Worm (Caenorhabditis elegans) whole organism, young adult: ENCODE measurements around the gene T09B9.3.

ENCODE experiments used
- B0261.1 ChIP-seq: sonication (generic microtip); optimal IDR thresholded peaks from 2 replicates; lab custom pipeline; 2016; ENCODE audit warnings: mild to moderate bottlenecking, missing genetic modification characterization, moderate library complexity, missing compliant biosample characterization
- B0336.3 ChIP-seq: fragments of 200-800 bp; sonication (Bioruptor generic); IDR thresholded peaks from 2 replicates; pipeline ENCODE4 v1.3.6; 2022; ENCODE audit warnings: missing genetic modification characterization, missing compliant biosample characterization
- C06A6.2 ChIP-seq: fragments of 200-800 bp; sonication (Bioruptor generic); conservative IDR thresholded peaks from 2 replicates; pipeline ENCODE4 v1.3.6; 2022; ENCODE audit warnings: missing genetic modification characterization, missing compliant biosample characterization
- F52B5.7 ChIP-seq: sonication (generic microtip); optimal IDR thresholded peaks from 2 replicates; lab custom pipeline; 2016; ENCODE audit warnings: mild to moderate bottlenecking, missing genetic modification characterization, missing compliant biosample characterization
- F57A8.1 ChIP-seq: fragments of 200-800 bp; sonication (Bioruptor generic); optimal IDR thresholded peaks from 2 replicates; lab custom pipeline; 2018; ENCODE audit warnings: mild to moderate bottlenecking, missing genetic modification characterization, moderate library complexity, missing compliant biosample characterization
- T07F8.4 ChIP-seq: sonication (generic microtip); optimal IDR thresholded peaks from 2 replicates; lab custom pipeline; 2016; ENCODE audit warnings: mild to moderate bottlenecking, missing genetic modification characterization, moderate library complexity, missing compliant biosample characterization
- T26A5.8 ChIP-seq: sonication (generic microtip); optimal IDR thresholded peaks from 2 replicates; lab custom pipeline; 2016; ENCODE audit warnings: missing genetic modification characterization, missing compliant biosample characterization
- Y53F4B.3 ChIP-seq: fragments of 200-800 bp; sonication (Bioruptor generic); IDR thresholded peaks from 2 replicates; pipeline ENCODE4 v1.3.6; 2022; ENCODE audit warnings: missing genetic modification reagents, missing genetic modification characterization, missing compliant biosample characterization
- Y53G8AR.9 ChIP-seq: fragments of 200-800 bp; sonication (Bioruptor generic); conservative IDR thresholded peaks from 2 replicates; pipeline ENCODE4 v1.3.6; 2022; ENCODE audit warnings: missing genetic modification reagents, missing genetic modification characterization, missing compliant biosample characterization
- Y56A3A.18 ChIP-seq: fragments of 200-800 bp; sonication (Bioruptor generic); IDR thresholded peaks from 2 replicates; pipeline ENCODE4 v1.3.6; 2022; ENCODE audit warnings: missing genetic modification reagents, missing genetic modification characterization, missing compliant biosample characterization
- Y67H2A.10 ChIP-seq: fragments of 200-800 bp; sonication (Bioruptor generic); conservative IDR thresholded peaks from 2 replicates; pipeline ENCODE4 v1.3.6; 2022; ENCODE audit warnings: missing genetic modification reagents, missing genetic modification characterization, missing compliant biosample characterization
- aptf-2 ChIP-seq: fragments of 200-800 bp; sonication (Bioruptor generic); conservative IDR thresholded peaks from 2 replicates; pipeline ENCODE4 v1.3.6; 2022; ENCODE audit warnings: missing genetic modification reagents, missing genetic modification characterization, missing compliant biosample characterization
- attf-3 ChIP-seq: fragments of 200-800 bp; sonication (Bioruptor generic); conservative IDR thresholded peaks from 2 replicates; pipeline ENCODE4 v1.3.6; 2022; ENCODE audit warnings: missing genetic modification reagents, missing genetic modification characterization, missing compliant biosample characterization
- attf-5 ChIP-seq: fragments of 200-800 bp; sonication (Bioruptor generic); optimal IDR thresholded peaks from 2 replicates; lab custom pipeline; 2018; ENCODE audit warnings: mild to moderate bottlenecking, missing genetic modification characterization, missing compliant biosample characterization
- bed-1 ChIP-seq: fragments of 200-800 bp; sonication (Bioruptor generic); IDR thresholded peaks from 2 replicates; pipeline ENCODE4 v1.3.6; 2022; ENCODE audit warnings: missing genetic modification reagents, missing genetic modification characterization, missing compliant biosample characterization
- chd-7 ChIP-seq: sonication (generic microtip); optimal IDR thresholded peaks from 2 replicates; lab custom pipeline; 2016; ENCODE audit warnings: mild to moderate bottlenecking, missing genetic modification characterization, moderate library complexity, missing compliant biosample characterization
- egrh-3 ChIP-seq: fragments of 200-800 bp; sonication (Bioruptor generic); IDR thresholded peaks from 2 replicates; pipeline ENCODE4 v1.3.6; 2022; ENCODE audit warnings: missing genetic modification reagents, missing genetic modification characterization, missing compliant biosample characterization
- fkh-3 ChIP-seq: sonication (generic microtip); optimal IDR thresholded peaks from 2 replicates; lab custom pipeline; 2016; ENCODE audit warnings: mild to moderate bottlenecking, missing genetic modification characterization, missing compliant biosample characterization
- hmg-1.2 ChIP-seq: fragments of 200-800 bp; sonication (Bioruptor generic); IDR thresholded peaks from 2 replicates; pipeline ENCODE4 v1.3.6; 2022; ENCODE audit warnings: missing genetic modification reagents, missing genetic modification characterization, missing compliant biosample characterization
- hrde-1 ChIP-seq: sonication (generic microtip); optimal IDR thresholded peaks from 2 replicates; lab custom pipeline; 2016; ENCODE audit warnings: missing genetic modification characterization, mild to moderate bottlenecking, missing compliant biosample characterization, moderate library complexity, missing genotype, missing genetic modification reagents, borderline replicate concordance
- lag-1 ChIP-seq: fragments of 200-800 bp; sonication (Bioruptor generic); IDR thresholded peaks from 2 replicates; pipeline ENCODE4 v1.3.6; 2022; ENCODE audit warnings: missing genetic modification reagents, missing genetic modification characterization, missing compliant biosample characterization
- let-526 ChIP-seq: fragments of 200-800 bp; sonication (Bioruptor generic); IDR thresholded peaks from 2 replicates; pipeline ENCODE4 v1.3.6; 2022; ENCODE audit warnings: missing genetic modification reagents, missing genetic modification characterization, missing compliant biosample characterization
- lin-26 ChIP-seq: fragments of 200-800 bp; sonication (Bioruptor generic); IDR thresholded peaks from 2 replicates; pipeline ENCODE4 v1.3.6; 2022; ENCODE audit warnings: missing genetic modification reagents, missing genetic modification characterization, missing compliant biosample characterization
- lsl-1 ChIP-seq: fragments of 200-800 bp; sonication (Bioruptor generic); optimal IDR thresholded peaks from 2 replicates; lab custom pipeline; 2018; ENCODE audit warnings: mild to moderate bottlenecking, missing genetic modification characterization, moderate library complexity, missing compliant biosample characterization
- lsy-27 ChIP-seq: sonication (generic microtip); optimal IDR thresholded peaks from 2 replicates; lab custom pipeline; 2017; ENCODE audit warnings: missing genetic modification characterization, mild to moderate bottlenecking, missing compliant biosample characterization, antibody characterized with exemption, missing genotype, borderline replicate concordance; ENCODE audit not compliant: insufficient read depth
- mes-4 ChIP-seq: sonication (generic microtip); optimal IDR thresholded peaks from 2 replicates; lab custom pipeline; 2016; ENCODE audit warnings: missing genotype, missing genetic modification characterization, missing compliant biosample characterization
- nfya-2 ChIP-seq: fragments of 200-800 bp; sonication (Bioruptor generic); IDR thresholded peaks from 2 replicates; pipeline ENCODE4 v1.3.6; 2022; ENCODE audit warnings: missing genetic modification reagents, missing genetic modification characterization, missing compliant biosample characterization
- nhr-120 ChIP-seq: fragments of 200-800 bp; sonication (Bioruptor generic); IDR thresholded peaks from 2 replicates; pipeline ENCODE4 v1.3.6; 2022; ENCODE audit warnings: missing genetic modification characterization, missing compliant biosample characterization
- nhr-80 ChIP-seq: sonication (generic microtip); optimal IDR thresholded peaks from 2 replicates; lab custom pipeline; 2016; ENCODE audit warnings: missing genetic modification characterization, missing compliant biosample characterization
- rcor-1 ChIP-seq: fragments of 200-800 bp; sonication (Bioruptor generic); IDR thresholded peaks from 2 replicates; pipeline ENCODE4 v1.3.6; 2022; ENCODE audit warnings: missing genetic modification reagents, missing genetic modification characterization, missing compliant biosample characterization
- rec-8 ChIP-seq, 2 experiments: sonication (generic microtip); optimal IDR thresholded peaks; 2 replicates each; lab custom pipeline; 2016; ENCODE audit warnings: mild to moderate bottlenecking in 2 of 2, missing genetic modification characterization in 2 of 2, missing genetic modification reagents in 2 of 2, missing genotype in 2 of 2, missing biosample characterization in 1 of 2, missing compliant biosample characterization in 1 of 2, moderate library complexity in 1 of 2
- repo-1 ChIP-seq: sonication (generic microtip); optimal IDR thresholded peaks from 2 replicates; lab custom pipeline; 2017; ENCODE audit warnings: mild to moderate bottlenecking, missing genetic modification characterization, missing compliant biosample characterization
- rpc-1 ChIP-seq, 2 experiments: fragments of 150-350 bp in 1 of 2; sonication (generic microtip) in 1 of 2; optimal IDR thresholded peaks; 2 replicates each; lab custom pipeline; 2014 to 2018; ENCODE audit warnings: missing biosample characterization in 1 of 2, missing genetic modification characterization in 1 of 2, missing genetic modification reagents in 1 of 2, missing genotype in 1 of 2
- ztf-26 ChIP-seq: sonication (generic microtip); optimal IDR thresholded peaks from 2 replicates; lab custom pipeline; 2017; ENCODE audit warnings: missing genetic modification characterization, missing compliant biosample characterization
- ztf-28 ChIP-seq: fragments of 200-800 bp; sonication (Bioruptor generic); IDR thresholded peaks from 2 replicates; pipeline ENCODE4 v1.3.6; 2022; ENCODE audit warnings: missing genetic modification reagents, missing genetic modification characterization, missing compliant biosample characterization

The T09B9.3 gene

ce11 chrX:9794173-9794572, 33.0 kb upstream of the T09B9.3 start, which contains the start of gene F36G3.2:
TSS of gene F36G3.2 (minus strand) at chrX:9794273.
- no peak for TF ChIP-seq rec-8 (tag; optimal IDR thresholded peaks at IDR 0.05; lab: Kevin White, UChicago)
- no peak for TF ChIP-seq B0261.1 (tag; lab: Kevin White, UChicago)
- TF ChIP-seq mes-4 (tag; lab: Kevin White, UChicago) = no peak
- TF ChIP-seq Y67H2A.10 (GFP tag; lab: Robert Waterston, UW) = no peak
- TF ChIP-seq B0336.3 (GFP tag; lab: Robert Waterston, UW) = no peak
- TF ChIP-seq repo-1 (tag; lab: Kevin White, UChicago) = no peak
- no peak for TF ChIP-seq F52B5.7
- TF ChIP-seq, all 124 proteins: peak for 0

ce11 chrX:9789110-9789509, 27.9 kb upstream of the T09B9.3 start, which contains the start of gene F36G3.1:
TSS of gene F36G3.1 (minus strand) at chrX:9789210.
- TF ChIP-seq chd-7 (no peak), nhr-80 (peak; percentile 2)

- TF ChIP-seq hmg-1.2 (GFP tag; lab: Robert Waterston, UW) (no peak), lsl-1 (no peak), lag-1 (no peak), T26A5.8 (no peak), ztf-28 (GFP tag; lab: Robert Waterston, UW) (no peak), let-526 (GFP tag; lab: Robert Waterston, UW) (no peak), attf-3 (GFP tag; lab: Robert Waterston, UW) (no peak), fkh-3 (no peak), egrh-3 (GFP tag; lab: Robert Waterston, UW) (no peak), aptf-2 (GFP tag; lab: Robert Waterston, UW) (no peak), Y53G8AR.9 (GFP tag; lab: Robert Waterston, UW) (no peak), ztf-26 (tag; lab: Kevin White, UChicago) (no peak), F57A8.1 (GFP tag; lab: Kevin White, UChicago) (no peak), hrde-1 (tag; lab: Kevin White, UChicago) (no peak), lsy-27 (tag; lab: Kevin White, UChicago) (no peak), C06A6.2 (GFP tag; lab: Robert Waterston, UW) (no peak), rpc-1 (optimal IDR thresholded peaks at IDR 0.05; lab: Kevin White, UChicago) (no peak), rpc-1 (tag; optimal IDR thresholded peaks at IDR 0.05; lab: Kevin White, UChicago) (no peak), B0261.1 (tag; lab: Kevin White, UChicago) (no peak), attf-5 (GFP tag; lab: Kevin White, UChicago) (no peak), lin-26 (GFP tag; lab: Robert Waterston, UW) (no peak)
These were observed 24.7 kb upstream of the T09B9.3 start for ce11 chrX:9785865-9786264.

ce11 chrX:9782389-9782939, 21.3 kb upstream of the T09B9.3 start:
- TF ChIP-seq nhr-80 (peak; percentile 55), bed-1 (GFP tag; lab: Robert Waterston, UW) (no peak), Y53G8AR.9 (GFP tag; lab: Robert Waterston, UW) (no peak)

ce11 chrX:9777481-9777880, 16.3 kb upstream of the T09B9.3 start, which contains the start of gene T09B9.5:
TSS of gene T09B9.5 (plus strand) at chrX:9777781.
- TF ChIP-seq C06A6.2 (GFP tag; lab: Robert Waterston, UW) (no peak), nhr-120 (no peak), nfya-2 (GFP tag; lab: Robert Waterston, UW) (no peak), aptf-2 (GFP tag; lab: Robert Waterston, UW) (no peak), mes-4 (tag; lab: Kevin White, UChicago) (no peak), rcor-1 (GFP tag; lab: Robert Waterston, UW) (no peak), Y56A3A.18 (no peak), T07F8.4 (tag; lab: Kevin White, UChicago) (no peak), Y53F4B.3 (no peak)
